Fruit fly (Drosophila melanogaster) whole organism, embryonic: ENCODE results near the gene Mgat4b.

Experiments
- Atf3 ChIP-seq: fragments of 200-800 bp; sonication (Bioruptor generic); optimal IDR thresholded peaks from 3 replicates; lab custom pipeline; 2016; ENCODE audit warnings: missing biosample characterization, missing genetic modification characterization
- BEAF-32 ChIP-seq: fragments of 200-800 bp; sonication (Bioruptor generic); optimal IDR thresholded peaks from 3 replicates; lab custom pipeline; 2017; ENCODE audit warnings: missing biosample characterization, missing genetic modification characterization, mild to moderate bottlenecking, moderate library complexity, missing genetic modification reagents
- Bgb ChIP-seq: fragments of 200-800 bp; sonication (Bioruptor generic); IDR thresholded peaks from 2 replicates; pipeline ENCODE4 v1.3.6; 2022; ENCODE audit warnings: missing biosample characterization, missing genetic modification characterization; ENCODE audit not compliant: partially characterized antibody
- CG10267 ChIP-seq: fragments of 200-800 bp; sonication (Bioruptor generic); optimal IDR thresholded peaks from 2 replicates; lab custom pipeline; 2018; ENCODE audit warnings: missing biosample characterization, mild to moderate bottlenecking, missing genetic modification characterization, moderate library complexity
- CG10274 ChIP-seq: fragments of 200-800 bp; sonication (Bioruptor generic); optimal IDR thresholded peaks from 3 replicates; lab custom pipeline; 2017; ENCODE audit warnings: missing biosample characterization, mild to moderate bottlenecking, missing genetic modification characterization
- CG10462 ChIP-seq: fragments of 200-800 bp; sonication (Bioruptor generic); optimal IDR thresholded peaks from 2 replicates; lab custom pipeline; 2016; ENCODE audit warnings: missing biosample characterization, missing genetic modification characterization
- CG17361 ChIP-seq: fragments of 200-800 bp; sonication (Bioruptor generic); IDR thresholded peaks from 3 replicates; pipeline ENCODE4 v1.3.6; 2022; ENCODE audit warnings: missing biosample characterization, missing genetic modification characterization
- CG17802 ChIP-seq: fragments of 200-800 bp; sonication (Bioruptor generic); optimal IDR thresholded peaks from 2 replicates; lab custom pipeline; 2018; ENCODE audit warnings: missing biosample characterization, mild to moderate bottlenecking, missing genetic modification characterization, moderate library complexity
- CG1792 ChIP-seq: fragments of 200-800 bp; sonication (Bioruptor generic); optimal IDR thresholded peaks from 2 replicates; lab custom pipeline; 2016; ENCODE audit warnings: missing biosample characterization, missing genetic modification characterization
- CG18011 ChIP-seq: fragments of 200-800 bp; sonication (Bioruptor generic); optimal IDR thresholded peaks from 2 replicates; lab custom pipeline; 2017; ENCODE audit warnings: missing biosample characterization, missing genetic modification characterization, mild to moderate bottlenecking, moderate library complexity, missing genotype
- CG3407 ChIP-seq: fragments of 200-800 bp; sonication (Bioruptor generic); optimal IDR thresholded peaks from 2 replicates; lab custom pipeline; 2018; ENCODE audit warnings: missing biosample characterization, mild to moderate bottlenecking, missing genetic modification characterization
- CG3838 ChIP-seq: fragments of 200-800 bp; sonication (Bioruptor generic); optimal IDR thresholded peaks from 3 replicates; lab custom pipeline; 2016; ENCODE audit warnings: missing biosample characterization, missing genetic modification characterization
- CG4424 ChIP-seq: fragments of 200-800 bp; sonication (Bioruptor generic); optimal IDR thresholded peaks from 3 replicates; lab custom pipeline; 2016; ENCODE audit warnings: missing biosample characterization, missing genetic modification characterization
- CG4617 ChIP-seq: fragments of 200-800 bp; sonication (Bioruptor generic); optimal IDR thresholded peaks from 3 replicates; lab custom pipeline; 2016; ENCODE audit warnings: missing biosample characterization, missing genetic modification characterization, borderline replicate concordance
- CG5245 ChIP-seq: fragments of 200-800 bp; sonication (Bioruptor generic); optimal IDR thresholded peaks from 3 replicates; lab custom pipeline; 2016; ENCODE audit warnings: missing biosample characterization, missing genetic modification characterization
- CG7987 ChIP-seq: fragments of 200-800 bp; sonication (Bioruptor generic); optimal IDR thresholded peaks from 2 replicates; lab custom pipeline; 2018; ENCODE audit warnings: missing biosample characterization, mild to moderate bottlenecking, missing genetic modification characterization, moderate library complexity
- CG9797 ChIP-seq: fragments of 200-800 bp; sonication (Bioruptor generic); optimal IDR thresholded peaks from 3 replicates; lab custom pipeline; 2018; ENCODE audit warnings: missing biosample characterization, mild to moderate bottlenecking, missing genetic modification characterization
- Chrac-16 ChIP-seq: fragments of 200-800 bp; sonication (Bioruptor generic); optimal IDR thresholded peaks from 3 replicates; lab custom pipeline; 2016; ENCODE audit warnings: missing biosample characterization, missing genetic modification characterization
- Ets65A ChIP-seq: fragments of 200-800 bp; sonication (Bioruptor generic); peaks from one replicate; lab custom pipeline; 2016; ENCODE audit warnings: missing biosample characterization, missing genetic modification characterization
- Fer2 ChIP-seq: fragments of 200-800 bp; sonication (Bioruptor generic); optimal IDR thresholded peaks from 2 replicates; lab custom pipeline; 2018; ENCODE audit warnings: missing biosample characterization, mild to moderate bottlenecking, missing genetic modification characterization, moderate library complexity
- Gug ChIP-seq: fragments of 200-800 bp; sonication (Bioruptor generic); IDR thresholded peaks from 4 replicates; pipeline ENCODE4 v1.3.6; 2022; ENCODE audit warnings: missing biosample characterization, missing genetic modification characterization
- H15 ChIP-seq: fragments of 200-800 bp; sonication (Bioruptor generic); IDR thresholded peaks from 3 replicates; pipeline ENCODE4 v1.3.6; 2022; ENCODE audit warnings: missing biosample characterization, missing genetic modification characterization
- HLH54F ChIP-seq: fragments of 200-800 bp; sonication (Bioruptor generic); optimal IDR thresholded peaks from 3 replicates; lab custom pipeline; 2016; ENCODE audit warnings: missing biosample characterization, missing genetic modification characterization
- Hr78 ChIP-seq, 2 experiments: fragments of 200-800 bp in 1 of 2; fragments of >200 bp in 1 of 2; sonication (Bioruptor generic) in 1 of 2; optimal IDR thresholded peaks; 2 replicates each; lab custom pipeline; 2017 to 2019; ENCODE audit warnings: missing biosample characterization in 2 of 2, missing genetic modification characterization in 2 of 2, mild to moderate bottlenecking in 1 of 2, moderate library complexity in 1 of 2
- MTF-1 ChIP-seq: fragments of 200-800 bp; sonication (Bioruptor generic); optimal IDR thresholded peaks from 2 replicates; lab custom pipeline; 2018; ENCODE audit warnings: missing biosample characterization, mild to moderate bottlenecking, missing genetic modification characterization, borderline replicate concordance
- Sin3A ChIP-seq: fragments of >200 bp; optimal IDR thresholded peaks from 2 replicates; lab custom pipeline; 2018
- amos ChIP-seq: fragments of 200-800 bp; sonication (Bioruptor generic); IDR thresholded peaks from 2 replicates; pipeline ENCODE4 v1.3.6; 2022; ENCODE audit warnings: missing biosample characterization, missing genetic modification characterization; ENCODE audit not compliant: partially characterized antibody
- az2 ChIP-seq: fragments of 200-800 bp; sonication (Bioruptor generic); optimal IDR thresholded peaks from 3 replicates; lab custom pipeline; 2016; ENCODE audit warnings: missing biosample characterization, missing genetic modification characterization
- cad ChIP-seq: fragments of >200 bp; optimal IDR thresholded peaks from 2 replicates; lab custom pipeline; 2017; ENCODE audit warnings: missing biosample characterization, missing genetic modification characterization
- croc ChIP-seq: fragments of 200-800 bp; sonication (Bioruptor generic); conservative IDR thresholded peaks from 3 replicates; pipeline ENCODE4 v1.3.6; 2022; ENCODE audit warnings: missing biosample characterization, missing genetic modification characterization
- disco-r ChIP-seq: fragments of 200-800 bp; sonication (Bioruptor generic); optimal IDR thresholded peaks from 2 replicates; lab custom pipeline; 2016; ENCODE audit warnings: missing biosample characterization, missing genetic modification characterization
- fd102C ChIP-seq: fragments of 200-800 bp; sonication (Bioruptor generic); optimal IDR thresholded peaks from 2 replicates; lab custom pipeline; 2018; ENCODE audit warnings: missing biosample characterization, mild to moderate bottlenecking, missing genetic modification characterization, moderate library complexity
- ftz-f1 ChIP-seq: fragments of 200-800 bp; sonication (Bioruptor generic); optimal IDR thresholded peaks from 2 replicates; lab custom pipeline; 2016; ENCODE audit warnings: missing biosample characterization, missing genetic modification characterization
- gcm2 ChIP-seq: fragments of 200-800 bp; sonication (Bioruptor generic); optimal IDR thresholded peaks from 2 replicates; lab custom pipeline; 2016; ENCODE audit warnings: missing biosample characterization, missing genetic modification characterization
- jing ChIP-seq: fragments of 200-800 bp; sonication (Bioruptor generic); optimal IDR thresholded peaks from 2 replicates; lab custom pipeline; 2018; ENCODE audit warnings: missing biosample characterization, mild to moderate bottlenecking, missing genetic modification characterization
- kah ChIP-seq: fragments of 200-800 bp; sonication (Bioruptor generic); optimal IDR thresholded peaks from 2 replicates; lab custom pipeline; 2018; ENCODE audit warnings: missing biosample characterization, mild to moderate bottlenecking, missing genetic modification characterization
- ken ChIP-seq: fragments of 200-800 bp; sonication (Bioruptor generic); IDR thresholded peaks from 3 replicates; pipeline ENCODE4 v1.3.6; 2022; ENCODE audit warnings: missing biosample characterization, missing genetic modification characterization
- kni ChIP-seq: fragments of 200-800 bp; sonication (Bioruptor generic); optimal IDR thresholded peaks from 3 replicates; lab custom pipeline; 2017; ENCODE audit warnings: mild to moderate bottlenecking, missing biosample characterization, missing genetic modification reagents, missing genetic modification characterization
- mld ChIP-seq: fragments of 200-800 bp; sonication (Bioruptor generic); IDR thresholded peaks from 3 replicates; pipeline ENCODE4 v1.3.6; 2022; ENCODE audit warnings: missing biosample characterization, missing genetic modification characterization; ENCODE audit not compliant: partially characterized antibody
- nom ChIP-seq: fragments of 200-800 bp; sonication (Bioruptor generic); optimal IDR thresholded peaks from 2 replicates; lab custom pipeline; 2017; ENCODE audit warnings: missing biosample characterization, missing genetic modification characterization, mild to moderate bottlenecking, moderate library complexity, missing genetic modification reagents
- peb ChIP-seq: fragments of 200-800 bp; sonication (Bioruptor generic); IDR thresholded peaks from 2 replicates; pipeline ENCODE4 v1.3.6; 2022; ENCODE audit warnings: missing biosample characterization, missing genetic modification characterization
- sd ChIP-seq: fragments of 200-800 bp; sonication (Bioruptor generic); optimal IDR thresholded peaks from 3 replicates; lab custom pipeline; 2018; ENCODE audit warnings: missing biosample characterization, mild to moderate bottlenecking, missing genetic modification characterization, moderate library complexity
- sim ChIP-seq: fragments of 200-800 bp; sonication (Bioruptor generic); IDR thresholded peaks from 2 replicates; pipeline ENCODE4 v1.3.6; 2022; ENCODE audit warnings: missing biosample characterization, missing genetic modification characterization
- slbo ChIP-seq: fragments of 200-800 bp; sonication (Bioruptor generic); IDR thresholded peaks from 2 replicates; pipeline ENCODE4 v1.3.6; 2022; ENCODE audit warnings: missing biosample characterization, missing genetic modification characterization
- sna ChIP-seq: fragments of 200-800 bp; sonication (Bioruptor generic); IDR thresholded peaks from 2 replicates; pipeline ENCODE4 v1.3.6; 2022; ENCODE audit warnings: missing biosample characterization, missing genetic modification characterization; ENCODE audit not compliant: partially characterized antibody
- sug ChIP-seq: fragments of 200-800 bp; optimal IDR thresholded peaks from 2 replicates; lab custom pipeline; 2019; ENCODE audit warnings: missing biosample characterization, mild to moderate bottlenecking, missing genetic modification characterization, moderate library complexity
- tin ChIP-seq: fragments of 200-800 bp; sonication (Bioruptor generic); optimal IDR thresholded peaks from 3 replicates; lab custom pipeline; 2016; ENCODE audit warnings: missing biosample characterization, missing genetic modification characterization
- tup ChIP-seq: fragments of 200-800 bp; sonication (Bioruptor generic); optimal IDR thresholded peaks from 2 replicates; lab custom pipeline; 2016; ENCODE audit warnings: missing biosample characterization, mild to moderate bottlenecking, missing genetic modification characterization, moderate library complexity
- tx ChIP-seq: fragments of 200-800 bp; sonication (Bioruptor generic); optimal IDR thresholded peaks from 2 replicates; lab custom pipeline; 2016; ENCODE audit warnings: missing biosample characterization, missing genetic modification characterization

Mgat4b gene

dm6 chr3L:14756724-14757463 lies 12.2 kb downstream of the Mgat4b start (continued):
- TF ChIP-seq HLH54F (GFP tag; lab: Kevin White, UChicago): peak; percentile 91
- peak; percentile 32 for TF ChIP-seq CG7987
- no peak for TF ChIP-seq CG3838 (GFP tag; lab: Kevin White, UChicago)
- peak; percentile 39 for TF ChIP-seq kah (GFP tag; lab: Kevin White, UChicago)
- TF ChIP-seq CG5245 (GFP tag; lab: Kevin White, UChicago): peak; percentile 77
- peak; percentile 1 for TF ChIP-seq BEAF-32
- TF ChIP-seq amos: no peak
- TF ChIP-seq CG10274 (GFP tag; lab: Kevin White, UChicago): peak; percentile 80
- peak; percentile 53 for TF ChIP-seq CG4617 (GFP tag; lab: Kevin White, UChicago)
- peak; percentile 85 for TF ChIP-seq tup (GFP tag; lab: Kevin White, UChicago)
- peak; percentile 91 for TF ChIP-seq Gug
- TF ChIP-seq tx: peak; percentile 89
- no peak; the same call in 1 of the 2 replicates for TF ChIP-seq Bgb (GFP tag; lab: Robert Waterston, UW)
- TF ChIP-seq sim (GFP tag; lab: Robert Waterston, UW): peak; percentile 50; the same call in 1 of the 2 replicates
- TF ChIP-seq sd: no peak
- peak; percentile 74 for TF ChIP-seq CG18011 (GFP tag; lab: Kevin White, UChicago)
- peak; percentile 79 for TF ChIP-seq CG3407 (GFP tag; lab: Kevin White, UChicago)
- TF ChIP-seq cad: peak; percentile 27
- peak; percentile 72 for TF ChIP-seq sug (tag; lab: Kevin White, UChicago)
- peak; percentile 63 for TF ChIP-seq jing (GFP tag; lab: Kevin White, UChicago)
- TF ChIP-seq peb (GFP tag; lab: Robert Waterston, UW): peak; percentile 88
- peak; percentile 19 for TF ChIP-seq ftz-f1 (GFP tag; lab: Kevin White, UChicago)
- TF ChIP-seq Sin3A: peak; percentile 11
- peak; percentile 86 for TF ChIP-seq CG4424 (GFP tag; lab: Kevin White, UChicago)
- peak; percentile 89 for TF ChIP-seq Chrac-16 (GFP tag; lab: Kevin White, UChicago)
- peak; percentile 78 for TF ChIP-seq CG10462 (GFP tag; lab: Kevin White, UChicago)
- TF ChIP-seq disco-r (GFP tag; lab: Kevin White, UChicago): peak; percentile 76
- peak; percentile 12; the same call in 1 of the 2 replicates for TF ChIP-seq sna (GFP tag; lab: Robert Waterston, UW)
- peak; percentile 82 for TF ChIP-seq MTF-1 (GFP tag; lab: Kevin White, UChicago)
- TF ChIP-seq CG10267 (tag; lab: Kevin White, UChicago): peak; percentile 43
- no peak for TF ChIP-seq fd102C (GFP tag; lab: Kevin White, UChicago)
- TF ChIP-seq CG9797 (GFP tag; lab: Kevin White, UChicago): no peak
- peak; percentile 55 for TF ChIP-seq nom (GFP tag; lab: Kevin White, UChicago)
- peak; percentile 83 for TF ChIP-seq Atf3 (GFP tag; lab: Kevin White, UChicago)
- TF ChIP-seq croc (GFP tag; lab: Robert Waterston, UW): peak; percentile 75
- peak; percentile 74 for TF ChIP-seq gcm2
- no peak for TF ChIP-seq mld (GFP tag; lab: Robert Waterston, UW)
- TF ChIP-seq ken (GFP tag; lab: Robert Waterston, UW): peak; percentile 91
- TF ChIP-seq Fer2 (tag; lab: Kevin White, UChicago): peak; percentile 73
- peak; percentile 96 for TF ChIP-seq slbo
- TF ChIP-seq Ets65A (GFP tag; lab: Kevin White, UChicago): peak; percentile 98
- TF ChIP-seq H15 (GFP tag; lab: Robert Waterston, UW): peak; percentile 89
- TF ChIP-seq CG1792: peak; percentile 87
- TF ChIP-seq kni: peak; percentile 68
- no peak for TF ChIP-seq Hr78 (GFP tag; optimal IDR thresholded peaks at IDR 0.05; lab: Kevin White, UChicago)
- peak; percentile 90 for TF ChIP-seq az2 (GFP tag; lab: Kevin White, UChicago)
- peak; percentile 89 for TF ChIP-seq tin (GFP tag; lab: Kevin White, UChicago)
- peak; percentile 80 for TF ChIP-seq CG17361
- TF ChIP-seq CG17802: peak; percentile 56
